Worm (Caenorhabditis elegans) whole organism, late embryonic: ENCODE data around the gene B0281.5.

Source experiments
- dmd-4 ChIP-seq: sonication (generic microtip); optimal IDR thresholded peaks from 2 replicates; lab custom pipeline; 2016; ENCODE audit warnings: borderline replicate concordance, missing genetic modification characterization, missing compliant biosample characterization
- hlh-30 ChIP-seq: sonication (generic microtip); optimal IDR thresholded peaks from 2 replicates; lab custom pipeline; 2017; ENCODE audit warnings: antibody characterized with exemption, missing genetic modification characterization, missing compliant biosample characterization; ENCODE audit not compliant: insufficient read depth
- hlh-8 ChIP-seq: sonication (generic microtip); optimal IDR thresholded peaks from 2 replicates; lab custom pipeline; 2016; ENCODE audit warnings: missing genotype, missing genetic modification characterization, missing compliant biosample characterization
- sdc-2 ChIP-seq: sonication (generic microtip); optimal IDR thresholded peaks from 2 replicates; lab custom pipeline; 2016; ENCODE audit warnings: missing genotype, missing genetic modification characterization, missing compliant biosample characterization

ce11 chrII:2253676-2254075 is 47.1 kb downstream of the B0281.5 start:
- TF ChIP-seq sdc-2 (no peak), hlh-30 (tag; lab: Kevin White, UChicago) (no peak), hlh-8 (tag; lab: Kevin White, UChicago) (no peak), dmd-4 (tag; lab: Kevin White, UChicago) (no peak)
